Fruit fly (Drosophila melanogaster) whole organism, prepupa: ENCODE data around the gene Smg6.

ENCODE experiments used
- Smox ChIP-seq: fragments of 200-800 bp; sonication (Bioruptor generic); optimal IDR thresholded peaks from 3 replicates; lab custom pipeline; 2016; ENCODE audit warnings: missing biosample characterization, missing genetic modification characterization
- Sox102F ChIP-seq: fragments of 200-800 bp; sonication (Bioruptor generic); optimal IDR thresholded peaks from 2 replicates; lab custom pipeline; 2016; ENCODE audit warnings: missing biosample characterization, mild to moderate bottlenecking, missing genetic modification characterization
- acj6 ChIP-seq: fragments of 200-800 bp; sonication (Bioruptor generic); optimal IDR thresholded peaks from 3 replicates; lab custom pipeline; 2016; ENCODE audit warnings: missing biosample characterization, missing genetic modification characterization
- eg ChIP-seq: fragments of 200-800 bp; sonication (Bioruptor generic); IDR thresholded peaks from 3 replicates; pipeline ENCODE4 v1.3.6; 2022; ENCODE audit warnings: missing biosample characterization, missing genetic modification characterization
- ss ChIP-seq, 2 experiments: fragments of 200-800 bp; sonication (Bioruptor generic); optimal IDR thresholded peaks; 2 replicates in 1 of 2; 3 replicates in 1 of 2; lab custom pipeline; 2017 to 2018; ENCODE audit warnings: mild to moderate bottlenecking in 2 of 2, missing biosample characterization in 2 of 2, missing genetic modification characterization in 2 of 2, moderate library complexity in 1 of 2

DNA sequence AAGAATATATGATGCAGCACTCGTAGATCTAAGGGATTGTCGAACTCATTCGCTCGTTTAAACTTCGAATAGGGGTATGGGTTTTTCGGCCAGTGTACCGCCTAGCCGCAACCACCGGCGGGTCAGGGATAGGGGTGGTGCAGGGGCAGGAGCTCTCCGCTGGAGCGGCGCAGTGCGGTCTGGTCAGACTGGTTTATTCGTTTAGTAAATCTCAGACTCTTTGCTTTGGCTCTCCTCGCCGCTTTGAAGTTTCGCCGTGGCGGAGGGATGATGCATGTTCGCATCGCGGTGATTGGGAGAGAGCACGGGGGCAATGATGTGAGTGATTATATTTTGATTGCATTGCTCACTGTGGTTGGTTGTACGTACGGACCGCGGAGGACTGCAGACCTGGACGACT is 49.1 kb upstream of the Smg6 start, which contains the start of gene fd96Ca:
- TF ChIP-seq Sox102F (GFP tag; lab: Kevin White, UChicago) (no peak), eg (GFP tag; lab: Robert Waterston, UW) (no peak), Smox (GFP tag; lab: Kevin White, UChicago) (no peak), ss (GFP tag; optimal IDR thresholded peaks at IDR 0.05; lab: Kevin White, UChicago) (no peak), acj6 (GFP tag; lab: Kevin White, UChicago) (no peak)
